Worm (Caenorhabditis elegans): ENCODE measurements around the gene Y53G8AL.3.

Y53G8AL.3 gene

ce11 chrIII:3255023-3255422, 2.1 kb upstream of the Y53G8AL.3 start:
- no peak for TF ChIP-seq nfya-1 (tag; optimal IDR thresholded peaks at IDR 0.05)
- TF ChIP-seq hlh-15 (tag; optimal IDR thresholded peaks at IDR 0.05): no peak
- no peak for TF ChIP-seq sdc-2 (tag; optimal IDR thresholded peaks at IDR 0.05)
- TF ChIP-seq ceh-45 (GFP tag; IDR thresholded peaks at IDR 0.05): no peak

ce11 chrIII:3253736-3254135, 793 bp upstream of the Y53G8AL.3 start:
- no peak for TF ChIP-seq pag-3 (tag; optimal IDR thresholded peaks at IDR 0.05; ENCODE audit: borderline replicate concordance)
- peak; percentile 80 for TF ChIP-seq elt-2 (tag; optimal IDR thresholded peaks at IDR 0.05)

- TF ChIP-seq ceh-31 (tag; optimal IDR thresholded peaks at IDR 0.05): no peak
- TF ChIP-seq fkh-6 (tag; optimal IDR thresholded peaks at IDR 0.05): no peak
- no peak for TF ChIP-seq pha-2 (tag; optimal IDR thresholded peaks at IDR 0.05)
- TF ChIP-seq T23F11.4 (GFP tag; optimal IDR thresholded peaks at IDR 0.05): no peak
- no peak for TF ChIP-seq ceh-6 (GFP tag; optimal IDR thresholded peaks at IDR 0.05)
- TF ChIP-seq rnt-1 (tag; optimal IDR thresholded peaks at IDR 0.05): no peak
- TF ChIP-seq ceh-24 (tag; optimal IDR thresholded peaks at IDR 0.05): no peak
- TF ChIP-seq ceh-14 (tag; optimal IDR thresholded peaks at IDR 0.05): no peak
- no peak for TF ChIP-seq elt-2 (tag; optimal IDR thresholded peaks at IDR 0.05)
- TF ChIP-seq hlh-13 (GFP tag; optimal IDR thresholded peaks at IDR 0.05): no peak
- TF ChIP-seq pqm-1 (tag; optimal IDR thresholded peaks at IDR 0.05): no peak
- TF ChIP-seq hlh-6 (tag; optimal IDR thresholded peaks at IDR 0.05): no peak
- no peak for TF ChIP-seq ceh-45 (GFP tag; IDR thresholded peaks at IDR 0.05)
- TF ChIP-seq lin-11 (tag; optimal IDR thresholded peaks at IDR 0.05): no peak
- TF ChIP-seq ceh-2 (tag; optimal IDR thresholded peaks at IDR 0.05): no peak
- TF ChIP-seq F13H6.1 (tag; optimal IDR thresholded peaks at IDR 0.05): no peak
- TF ChIP-seq ztf-16 (tag; optimal IDR thresholded peaks at IDR 0.05): no peak
- TF ChIP-seq tbx-7 (tag; optimal IDR thresholded peaks at IDR 0.05): no peak
- TF ChIP-seq C08G9.2 (tag; optimal IDR thresholded peaks at IDR 0.05): no peak
- no peak for TF ChIP-seq npax-4 (tag; optimal IDR thresholded peaks at IDR 0.05)
These were observed 2.3 kb downstream of the Y53G8AL.3 start, which contains the start of gene Y53G8AL.4 for ce11 chrIII:3250596-3251112. TSS of gene Y53G8AL.4 (minus strand) at chrIII:3250646.

ce11 chrIII:3249038-3249420, 3.9 kb downstream of the Y53G8AL.3 start:
- TF ChIP-seq che-1 (tag; optimal IDR thresholded peaks at IDR 0.05): peak; percentile 19
- peak; percentile 15 for TF ChIP-seq ceh-48 (tag; optimal IDR thresholded peaks at IDR 0.05)
- TF ChIP-seq C38D4.7 (GFP tag; optimal IDR thresholded peaks at IDR 0.05): peak; percentile 33
- no peak for TF ChIP-seq pax-1 (tag; optimal IDR thresholded peaks at IDR 0.05)
- TF ChIP-seq lim-6 (tag; optimal IDR thresholded peaks at IDR 0.05): no peak
- peak; percentile 12 for TF ChIP-seq unc-86 (tag; optimal IDR thresholded peaks at IDR 0.05)

ce11 chrIII:3248307-3249037, 4.5 kb downstream of the Y53G8AL.3 start, which contains the start of gene nduf-9:
TSS of gene nduf-9 (minus strand) at chrIII:3248575.
- TF ChIP-seq sox-4 (tag; optimal IDR thresholded peaks at IDR 0.05) (no peak), odd-2 (tag; optimal IDR thresholded peaks at IDR 0.05) (no peak), sox-2 (GFP tag; IDR thresholded peaks at IDR 0.05) (no peak), unc-86 (tag; optimal IDR thresholded peaks at IDR 0.05) (no peak), lim-6 (tag; optimal IDR thresholded peaks at IDR 0.05) (no peak), nfya-1 (tag; optimal IDR thresholded peaks at IDR 0.05) (peak; percentile 69), ceh-34 (tag; optimal IDR thresholded peaks at IDR 0.05) (no peak), hlh-15 (tag; optimal IDR thresholded peaks at IDR 0.05) (no peak), pros-1 (tag; optimal IDR thresholded peaks at IDR 0.05) (no peak), lin-11 (tag; optimal IDR thresholded peaks at IDR 0.05) (no peak), pqm-1 (tag; optimal IDR thresholded peaks at IDR 0.05) (no peak), unc-42 (tag; optimal IDR thresholded peaks at IDR 0.05) (peak; percentile 47), ceh-31 (tag; optimal IDR thresholded peaks at IDR 0.05) (no peak), C08G9.2 (tag; optimal IDR thresholded peaks at IDR 0.05) (peak; percentile 24), ztf-16 (tag; optimal IDR thresholded peaks at IDR 0.05) (no peak), unc-55 (GFP tag; optimal IDR thresholded peaks at IDR 0.05) (no peak), ceh-30 (tag; optimal IDR thresholded peaks at IDR 0.05) (peak; percentile 50), elt-2 (tag; optimal IDR thresholded peaks at IDR 0.05) (peak; percentile 12)

All from whole organism, late embryonic.